Fruit fly (Drosophila melanogaster): Measurements from ENCODE around the gene CG2926.

The CG2926 gene

dm6 chr3R:5565623-5566022, 22.6 kb downstream of the CG2926 start (continued):
- peak; percentile 63 for TF ChIP-seq CG9817 (tag; optimal IDR thresholded peaks at IDR 0.05)
- TF ChIP-seq CG1233 (GFP tag; optimal IDR thresholded peaks at IDR 0.05): peak; percentile 77
- TF ChIP-seq CG4328 (GFP tag; optimal IDR thresholded peaks at IDR 0.05): no peak
- peak; percentile 86 for TF ChIP-seq sisA (GFP tag; IDR thresholded peaks at IDR 0.05)
- TF ChIP-seq Sox100B (GFP tag; optimal IDR thresholded peaks at IDR 0.05): peak; percentile 72
- TF ChIP-seq CG9876 (GFP tag; optimal IDR thresholded peaks at IDR 0.05): peak; percentile 6
- peak; percentile 4 for TF ChIP-seq pzg (GFP tag; optimal IDR thresholded peaks at IDR 0.05)
- no peak for TF ChIP-seq CG17186 (GFP tag; optimal IDR thresholded peaks at IDR 0.05)
- TF ChIP-seq ems (GFP tag; optimal IDR thresholded peaks at IDR 0.05): peak; percentile 83
- TF ChIP-seq rib (GFP tag; IDR thresholded peaks at IDR 0.05): peak; percentile 79
- TF ChIP-seq Poxn (GFP tag; IDR thresholded peaks at IDR 0.05): peak; percentile 33; the same call in 1 of the 2 replicates
- peak; percentile 81 for TF ChIP-seq Oaz (GFP tag; IDR thresholded peaks at IDR 0.05)
- TF ChIP-seq CG1603 (tag; optimal IDR thresholded peaks at IDR 0.05): peak; percentile 77
- TF ChIP-seq CG15269 (tag; optimal IDR thresholded peaks at IDR 0.05): peak; percentile 86
- peak; percentile 85 for TF ChIP-seq H2.0 (GFP tag; IDR thresholded peaks at IDR 0.05)
- peak; percentile 82 for TF ChIP-seq esg (GFP tag; conservative IDR thresholded peaks at IDR 0.05)
- TF ChIP-seq CG32532 (GFP tag; IDR thresholded peaks at IDR 0.05): peak; percentile 89
- TF ChIP-seq insv (GFP tag; optimal IDR thresholded peaks at IDR 0.05): no peak
- peak; percentile 71 for TF ChIP-seq Side (GFP tag; optimal IDR thresholded peaks at IDR 0.05)
- peak; percentile 95 for TF ChIP-seq vvl (GFP tag; IDR thresholded peaks at IDR 0.05)
- peak; percentile 69 for TF ChIP-seq CG15011 (GFP tag; optimal IDR thresholded peaks at IDR 0.05)
- peak; percentile 74 for TF ChIP-seq fd96Cb (tag; optimal IDR thresholded peaks at IDR 0.05)
- TF ChIP-seq otp (GFP tag; IDR thresholded peaks at IDR 0.05): peak; percentile 85
- peak; percentile 5 for TF ChIP-seq CG9797 (GFP tag; optimal IDR thresholded peaks at IDR 0.05)
- no peak for TF ChIP-seq CG17568 (GFP tag; optimal IDR thresholded peaks at IDR 0.05)
- TF ChIP-seq Ssrp (tag; optimal IDR thresholded peaks at IDR 0.05): peak; percentile 71
- TF ChIP-seq sc (optimal IDR thresholded peaks at IDR 0.05): no peak
- peak; percentile 74 for TF ChIP-seq sc (GFP tag; optimal IDR thresholded peaks at IDR 0.05)
- peak; percentile 67; the same call in 1 of the 2 replicates for TF ChIP-seq danr (GFP tag; IDR thresholded peaks at IDR 0.05)
- TF ChIP-seq CG7987 (GFP tag; optimal IDR thresholded peaks at IDR 0.05): peak; percentile 64
- peak; percentile 79 for TF ChIP-seq pho (GFP tag; optimal IDR thresholded peaks at IDR 0.05)
- TF ChIP-seq Tbp (GFP tag; optimal IDR thresholded peaks at IDR 0.05): no peak
- peak; percentile 69 for TF ChIP-seq ewg (GFP tag; optimal IDR thresholded peaks at IDR 0.05)
- peak; percentile 56 for TF ChIP-seq gcm (GFP tag; optimal IDR thresholded peaks at IDR 0.05)
- TF ChIP-seq CG10462 (GFP tag; optimal IDR thresholded peaks at IDR 0.05): peak; percentile 35
- peak; percentile 44 for TF ChIP-seq CG3163 (GFP tag; optimal IDR thresholded peaks at IDR 0.05)
- TF ChIP-seq cg (GFP tag; optimal IDR thresholded peaks at IDR 0.05): no peak
- TF ChIP-seq da (GFP tag; optimal IDR thresholded peaks at IDR 0.05): peak; percentile 12
- TF ChIP-seq sima (GFP tag; optimal IDR thresholded peaks at IDR 0.05): peak; percentile 51
- peak; percentile 52 for TF ChIP-seq Max (GFP tag; optimal IDR thresholded peaks at IDR 0.05)
- peak; percentile 78 for TF ChIP-seq ind (GFP tag; optimal IDR thresholded peaks at IDR 0.05)
- TF ChIP-seq Stat92E (GFP tag; optimal IDR thresholded peaks at IDR 0.05): no peak
- peak; percentile 82 for TF ChIP-seq CG7556 (GFP tag; optimal IDR thresholded peaks at IDR 0.05)
- TF ChIP-seq HLH3B (GFP tag; IDR thresholded peaks at IDR 0.05): peak; percentile 90
- TF ChIP-seq Trl (optimal IDR thresholded peaks at IDR 0.05): no peak
- TF ChIP-seq Trl (GFP tag; optimal IDR thresholded peaks at IDR 0.05): peak; percentile 37
- TF ChIP-seq salm (tag; optimal IDR thresholded peaks at IDR 0.05): peak; percentile 73
- TF ChIP-seq Gug (GFP tag; IDR thresholded peaks at IDR 0.05): peak; percentile 80
- peak; percentile 86 for TF ChIP-seq Taf1 (GFP tag; IDR thresholded peaks at IDR 0.05)
- TF ChIP-seq slp2 (GFP tag; optimal IDR thresholded peaks at IDR 0.05): peak; percentile 54
- peak; percentile 59 for TF ChIP-seq gsb (GFP tag; IDR thresholded peaks at IDR 0.05)
- TF ChIP-seq crc (GFP tag; optimal IDR thresholded peaks at IDR 0.05): peak; percentile 45
